Worm (Caenorhabditis elegans): ENCODE results near the gene smim-14.
A peak's percentile ranks its signal among the peaks of the same experiment; 100 is the strongest.

Gene smim-14

DNA sequence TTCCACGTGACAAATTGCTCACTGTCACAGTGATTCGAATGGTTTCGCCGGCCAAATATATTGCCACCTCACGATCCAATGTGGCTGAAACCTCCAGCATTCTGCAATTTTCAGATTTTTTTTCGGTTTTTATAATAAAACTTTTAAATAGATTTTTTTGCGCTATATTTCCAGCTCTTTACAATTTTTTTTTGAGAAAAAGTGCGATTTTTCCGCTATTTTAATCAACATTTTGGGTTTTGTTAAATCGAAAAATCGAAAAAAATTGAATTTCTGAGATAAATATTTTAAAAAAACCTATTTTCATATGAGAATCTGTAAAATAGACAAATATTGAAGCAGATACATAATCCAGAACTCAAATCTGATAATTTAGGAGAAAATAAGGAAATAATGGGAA, 29.4 kb upstream of the smim-14 start, which contains the start of gene M01F1.9:
Gene M01F1.9 (minus strand): TSS at position 101 of the 400 bp plus-strand sequence.
- TF ChIP-seq mxl-2 (GFP tag; conservative IDR thresholded peaks at IDR 0.05) (no peak), vab-7 (GFP tag; IDR thresholded peaks at IDR 0.05) (no peak), lir-3 (tag; optimal IDR thresholded peaks at IDR 0.05) (no peak), hlh-11 (tag; optimal IDR thresholded peaks at IDR 0.05) (no peak), lin-38 (GFP tag; IDR thresholded peaks at IDR 0.05) (no peak), nhr-10 (tag; optimal IDR thresholded peaks at IDR 0.05) (no peak), daf-19 (GFP tag; conservative IDR thresholded peaks at IDR 0.05) (no peak), daf-12 (tag; optimal IDR thresholded peaks at IDR 0.05) (no peak), zfp-3 (GFP tag; conservative IDR thresholded peaks at IDR 0.05) (no peak), nhr-102 (tag; optimal IDR thresholded peaks at IDR 0.05) (no peak)

DNA sequence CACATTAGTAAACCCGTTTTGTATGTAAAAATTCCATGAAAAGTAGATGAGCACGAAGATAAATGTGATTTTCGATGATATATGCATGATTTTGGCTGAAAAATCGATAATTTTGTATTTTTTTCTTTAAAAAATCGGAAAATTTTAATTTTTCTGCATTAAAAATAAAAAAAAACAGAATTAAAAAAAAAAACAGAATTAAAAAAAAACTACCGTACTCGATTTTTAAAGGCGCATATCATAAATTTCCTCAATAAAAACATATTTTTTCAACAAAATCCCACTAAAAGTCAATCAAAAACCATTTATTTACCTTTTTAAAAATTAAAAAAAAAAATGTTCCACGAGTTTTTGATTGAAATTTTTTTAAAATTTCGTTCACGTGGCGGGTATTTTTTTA, 23.6 kb upstream of the smim-14 start, which contains the start of gene gly-14:
Gene gly-14 (minus strand): TSS at position 101 of the 400 bp plus-strand sequence.
- TF ChIP-seq nhr-10 (tag; optimal IDR thresholded peaks at IDR 0.05) (no peak), mdt-29 (GFP tag; IDR thresholded peaks at IDR 0.05) (no peak), sdz-12 (GFP tag; optimal IDR thresholded peaks at IDR 0.05) (no peak), ceh-20 (GFP tag; IDR thresholded peaks at IDR 0.05) (no peak), aly-2 (tag; optimal IDR thresholded peaks at IDR 0.05) (no peak), ctbp-1 (GFP tag; IDR thresholded peaks at IDR 0.05) (no peak), nhr-6 (tag; optimal IDR thresholded peaks at IDR 0.05) (no peak), F44E2.7 (GFP tag; IDR thresholded peaks at IDR 0.05) (no peak), spr-3 (GFP tag; optimal IDR thresholded peaks at IDR 0.05) (no peak), tag-97 (GFP tag; IDR thresholded peaks at IDR 0.05) (no peak), nhr-111 (GFP tag; optimal IDR thresholded peaks at IDR 0.05) (no peak), F10B5.3 (tag; optimal IDR thresholded peaks at IDR 0.05) (no peak), mxl-3 (GFP tag; optimal IDR thresholded peaks at IDR 0.05) (no peak), tra-1 (GFP tag; IDR thresholded peaks at IDR 0.05) (no peak), unc-130 (GFP tag; optimal IDR thresholded peaks at IDR 0.05) (no peak)

DNA sequence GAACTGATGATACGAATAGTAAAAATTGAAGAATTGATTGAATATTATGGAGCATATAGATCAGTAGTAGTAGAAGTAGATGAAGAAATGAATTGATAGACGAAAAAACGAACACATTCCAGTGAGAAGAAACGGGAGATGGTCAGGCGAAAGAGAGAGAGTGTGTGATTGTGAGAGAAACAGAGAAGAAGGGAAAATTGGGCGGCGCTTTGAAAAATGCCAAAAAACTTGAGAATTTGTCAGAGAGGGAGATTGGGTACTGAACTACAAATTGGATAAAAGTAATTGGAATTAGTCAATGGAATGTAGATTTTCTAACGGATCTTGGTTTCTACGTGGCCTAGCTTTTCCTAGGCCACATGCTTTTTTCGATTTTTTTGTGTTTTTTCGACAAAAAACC, 18.7 kb upstream of the smim-14 start, which contains the start of gene C34C12.7:
Gene C34C12.7 (minus strand): TSS at position 118 of the 400 bp plus-strand sequence.
- peak; percentile 13 for TF ChIP-seq nhr-28 (tag; optimal IDR thresholded peaks at IDR 0.05)
- TF ChIP-seq lin-15B (tag; optimal IDR thresholded peaks at IDR 0.05), result no peak

DNA sequence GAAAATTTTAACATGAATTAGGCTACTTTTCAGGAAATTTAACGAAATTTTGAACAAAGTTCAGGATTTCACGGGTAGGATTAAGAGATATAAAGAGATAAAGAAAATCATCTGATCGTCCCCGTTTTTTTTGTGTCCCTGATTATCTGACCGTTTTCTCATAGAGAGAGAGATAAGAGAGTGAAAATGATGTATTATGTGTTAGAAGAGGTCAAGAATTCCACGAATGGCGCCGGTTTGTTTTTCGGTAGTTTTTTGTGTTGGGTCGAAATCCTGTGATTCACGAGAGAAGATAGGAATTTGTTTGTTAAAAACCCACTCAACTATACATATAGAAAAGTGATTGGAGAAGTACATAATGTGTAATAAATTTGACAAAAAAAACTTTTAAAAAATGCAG, 17.6 kb upstream of the smim-14 start:
- TF ChIP-seq R02D3.7 (tag; optimal IDR thresholded peaks at IDR 0.05) (no peak), lin-29 (GFP tag; IDR thresholded peaks at IDR 0.05) (no peak), mep-1 (tag; optimal IDR thresholded peaks at IDR 0.05) (no peak), fkh-10 (GFP tag; optimal IDR thresholded peaks at IDR 0.05) (no peak), ceh-44 (GFP tag; IDR thresholded peaks at IDR 0.05) (no peak), vab-7 (GFP tag; IDR thresholded peaks at IDR 0.05) (no peak), lir-3 (tag; optimal IDR thresholded peaks at IDR 0.05) (no peak), daf-16 (GFP tag; optimal IDR thresholded peaks at IDR 0.05) (no peak), daf-16 (tag; optimal IDR thresholded peaks at IDR 0.05) (no peak), pha-4 (GFP tag; IDR thresholded peaks at IDR 0.05) (no peak), pha-4 (tag; optimal IDR thresholded peaks at IDR 0.05) (no peak)

DNA sequence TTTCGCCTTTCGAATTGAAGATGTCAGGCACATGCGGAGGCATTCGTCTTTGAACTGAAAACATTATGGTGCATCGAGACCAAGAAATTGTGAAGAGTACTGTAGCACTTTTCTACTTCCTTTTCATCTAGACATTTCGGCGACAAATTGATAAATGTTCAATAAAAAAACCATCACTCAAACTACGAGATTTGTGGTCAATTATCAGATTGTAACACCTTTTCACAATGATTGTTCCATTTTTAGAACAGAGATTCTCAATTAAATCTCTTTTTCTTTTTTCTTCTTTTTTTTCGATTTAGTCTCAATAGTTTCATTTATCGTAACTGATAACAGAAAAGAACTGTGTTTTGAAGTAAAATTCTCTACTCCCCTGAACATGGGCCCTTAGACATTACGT, 16.5 kb upstream of the smim-14 start:
- TF ChIP-seq D1046.2 (GFP tag; IDR thresholded peaks at IDR 0.05) (no peak), nhr-28 (tag; optimal IDR thresholded peaks at IDR 0.05) (peak; percentile 71), Y105C5A.15 (GFP tag; IDR thresholded peaks at IDR 0.05) (no peak), lsy-2 (tag; optimal IDR thresholded peaks at IDR 0.05) (peak in 1 of 2 experiments; percentile 12), tra-1 (GFP tag; IDR thresholded peaks at IDR 0.05) (0 out of 2 replicates have a peak, but pooled peaks have one; percentile 31), nhr-48 (tag; optimal IDR thresholded peaks at IDR 0.05) (peak; percentile 1), dmd-6 (GFP tag; IDR thresholded peaks at IDR 0.05) (0 out of 2 replicates have a peak, but pooled peaks have one; percentile 9), daf-12 (tag; optimal IDR thresholded peaks at IDR 0.05) (no peak), dve-1 (tag; optimal IDR thresholded peaks at IDR 0.05; ENCODE audit: insufficient read depth) (peak; percentile 21)

Measured in whole organism, L4 larva.